Fruit fly (Drosophila melanogaster) whole organism, adult: ENCODE results near the gene bor.

ENCODE experiments used
- CG11617 ChIP-seq: fragments of 200-800 bp; sonication (Bioruptor generic); optimal IDR thresholded peaks from 2 replicates; lab custom pipeline; 2017; ENCODE audit warnings: mild to moderate bottlenecking, missing biosample characterization, missing genetic modification reagents, missing genetic modification characterization
- CG1620 ChIP-seq: fragments of 200-800 bp; sonication (Bioruptor generic); optimal IDR thresholded peaks from 2 replicates; lab custom pipeline; 2016; ENCODE audit warnings: missing biosample characterization, missing genetic modification characterization
- CG33017 ChIP-seq: fragments of 200-800 bp; sonication (Bioruptor generic); optimal IDR thresholded peaks from 2 replicates; lab custom pipeline; 2018; ENCODE audit warnings: missing biosample characterization, mild to moderate bottlenecking, missing genetic modification characterization, moderate library complexity
- Clk ChIP-seq: fragments of 200-800 bp; sonication (Bioruptor generic); optimal IDR thresholded peaks from 2 replicates; lab custom pipeline; 2017; ENCODE audit warnings: missing biosample characterization, missing genetic modification characterization
- Crg-1 ChIP-seq: fragments of 200-800 bp; sonication (Bioruptor generic); optimal IDR thresholded peaks from 2 replicates; lab custom pipeline; 2016; ENCODE audit warnings: missing biosample characterization, missing genetic modification characterization
- Hr96 ChIP-seq: fragments of 200-800 bp; sonication (Bioruptor generic); optimal IDR thresholded peaks from 2 replicates; lab custom pipeline; 2016; ENCODE audit warnings: missing biosample characterization, missing genetic modification characterization
- cic ChIP-seq: fragments of 200-800 bp; sonication (Bioruptor generic); optimal IDR thresholded peaks from 2 replicates; lab custom pipeline; 2017; ENCODE audit warnings: missing biosample characterization, mild to moderate bottlenecking, missing genetic modification characterization, moderate library complexity
- cnc ChIP-seq, 2 experiments: fragments of >200 bp; optimal IDR thresholded peaks; 2 replicates each; lab custom pipeline; 2017
- kay ChIP-seq: fragments of 200-800 bp; sonication (Bioruptor generic); peaks from one replicate; lab custom pipeline; 2016; ENCODE audit warnings: missing biosample characterization, missing genetic modification characterization, borderline replicate concordance
- ovo ChIP-seq: fragments of 200-800 bp; sonication (Bioruptor generic); optimal IDR thresholded peaks from 2 replicates; lab custom pipeline; 2016; ENCODE audit warnings: missing biosample characterization, missing genetic modification characterization
- pad ChIP-seq: fragments of 200-800 bp; sonication (Bioruptor generic); optimal IDR thresholded peaks from 3 replicates; lab custom pipeline; 2017; ENCODE audit warnings: missing biosample characterization, missing genetic modification characterization, mild to moderate bottlenecking, moderate library complexity, missing genetic modification reagents

dm6 chr3R:16288714-16289291 lies 24.9 kb upstream of the bor start:
- TF ChIP-seq ovo (GFP tag; lab: Kevin White, UChicago) (no peak), Clk (GFP tag; lab: Kevin White, UChicago) (no peak), CG11617 (no peak), CG1620 (no peak), cnc (optimal IDR thresholded peaks at IDR 0.05; lab: Kevin White, UChicago) (no peak), pad (no peak), Hr96 (GFP tag; lab: Kevin White, UChicago) (no peak), Crg-1 (GFP tag; lab: Kevin White, UChicago) (no peak), kay (no peak), cic (GFP tag; lab: Kevin White, UChicago) (no peak), CG33017 (tag; lab: Kevin White, UChicago) (no peak)
